Worm (Caenorhabditis elegans) whole organism, L4 larva: ENCODE results near the gene F52G3.8.
A peak's percentile ranks its signal among the peaks of the same experiment; 100 is the strongest.

Experiments
- F37D6.2 ChIP-seq: sonication (generic microtip); optimal IDR thresholded peaks from 2 replicates; lab custom pipeline; 2016; ENCODE audit warnings: mild to moderate bottlenecking, missing genetic modification characterization, missing compliant biosample characterization
- T26A8.4 ChIP-seq: fragments of 200-800 bp; sonication (Bioruptor generic); IDR thresholded peaks from 2 replicates; pipeline ENCODE4 v1.3.6; 2022; ENCODE audit warnings: missing genetic modification characterization, missing compliant biosample characterization
- Y105C5A.15 ChIP-seq: fragments of 200-800 bp; sonication (Bioruptor generic); IDR thresholded peaks from 2 replicates; pipeline ENCODE4 v1.3.6; 2022; ENCODE audit warnings: missing genetic modification characterization, missing compliant biosample characterization
- Y48G9A.11 ChIP-seq: fragments of 200-800 bp; sonication (Bioruptor generic); IDR thresholded peaks from 2 replicates; pipeline ENCODE4 v1.3.6; 2022; ENCODE audit warnings: missing genetic modification reagents, missing genetic modification characterization, missing compliant biosample characterization
- Y75B8A.6 ChIP-seq: fragments of 200-800 bp; sonication (Bioruptor generic); IDR thresholded peaks from 2 replicates; pipeline ENCODE4 v1.3.6; 2022; ENCODE audit warnings: missing genetic modification reagents, missing genetic modification characterization, missing compliant biosample characterization
- ZK337.2 ChIP-seq: fragments of 200-800 bp; sonication (Bioruptor generic); IDR thresholded peaks from 2 replicates; pipeline ENCODE4 v1.3.6; 2022; ENCODE audit warnings: missing genetic modification reagents, missing genetic modification characterization, missing compliant biosample characterization
- ZK546.5 ChIP-seq, 2 experiments: sonication (generic microtip); optimal IDR thresholded peaks; 2 replicates each; lab custom pipeline; 2017; ENCODE audit warnings: missing biosample characterization in 2 of 2, missing genetic modification characterization in 2 of 2
- aha-1 ChIP-seq: fragments of 150-350 bp; peaks from one replicate; lab custom pipeline; 2014; ENCODE audit warnings: missing biosample characterization, missing genetic modification characterization
- aly-2 ChIP-seq: sonication (generic microtip); optimal IDR thresholded peaks from 2 replicates; lab custom pipeline; 2018; ENCODE audit warnings: missing biosample characterization, missing genetic modification characterization
- ama-1 ChIP-seq: fragments of 150-350 bp; optimal IDR thresholded peaks from 2 replicates; lab custom pipeline; 2014; ENCODE audit warnings: inconsistent platforms, mixed read lengths
- arid-1 ChIP-seq: fragments of 200-800 bp; sonication (Bioruptor generic); conservative IDR thresholded peaks from 2 replicates; pipeline ENCODE4 v1.3.6; 2022; ENCODE audit warnings: missing genetic modification reagents, missing genetic modification characterization, missing compliant biosample characterization
- ceh-20 ChIP-seq: fragments of 200-800 bp; sonication (Bioruptor generic); IDR thresholded peaks from 2 replicates; pipeline ENCODE4 v1.3.6; 2022; ENCODE audit warnings: missing genetic modification reagents, missing genetic modification characterization, missing compliant biosample characterization
- ceh-32 ChIP-seq: sonication (generic microtip); optimal IDR thresholded peaks from 2 replicates; lab custom pipeline; 2016; ENCODE audit warnings: mild to moderate bottlenecking, missing genetic modification characterization, missing compliant biosample characterization; ENCODE audit not compliant: poor library complexity
- ceh-44 ChIP-seq: fragments of 200-800 bp; sonication (Bioruptor generic); IDR thresholded peaks from 2 replicates; pipeline ENCODE4 v1.3.6; 2022; ENCODE audit warnings: missing genetic modification reagents, missing genetic modification characterization, missing compliant biosample characterization
- ceh-82 ChIP-seq: sonication (generic microtip); optimal IDR thresholded peaks from 2 replicates; lab custom pipeline; 2017; ENCODE audit warnings: missing biosample characterization, missing genetic modification characterization
- ces-1 ChIP-seq: fragments of 150-350 bp; sonication (generic microtip); optimal IDR thresholded peaks from 4 replicates; lab custom pipeline; 2014; ENCODE audit warnings: missing biosample characterization, missing genetic modification reagents, missing genetic modification characterization
- daf-16 ChIP-seq, 3 experiments: sonication (generic microtip); optimal IDR thresholded peaks; 2 replicates each; lab custom pipeline; 2016 to 2017; ENCODE audit warnings: missing genetic modification characterization in 3 of 3, missing genetic modification reagents in 3 of 3, mild to moderate bottlenecking in 2 of 3, missing compliant biosample characterization in 2 of 3, missing biosample characterization in 1 of 3, moderate library complexity in 1 of 3
- dmd-6 ChIP-seq: fragments of 200-800 bp; sonication (Bioruptor generic); IDR thresholded peaks from 2 replicates; pipeline ENCODE4 v1.3.6; 2022; ENCODE audit warnings: missing genetic modification reagents, missing genetic modification characterization, missing compliant biosample characterization
- egl-27 ChIP-seq: sonication (generic microtip); optimal IDR thresholded peaks from 3 replicates; lab custom pipeline; 2017; ENCODE audit warnings: missing biosample characterization, missing genetic modification reagents, missing genetic modification characterization
- egl-43 ChIP-seq: fragments of 200-800 bp; sonication (Bioruptor generic); IDR thresholded peaks from 2 replicates; pipeline ENCODE4 v1.3.6; 2022; ENCODE audit warnings: missing genetic modification reagents, missing genetic modification characterization, missing compliant biosample characterization
- fkh-10 ChIP-seq: fragments of 150-350 bp; optimal IDR thresholded peaks from 2 replicates; lab custom pipeline; 2014; ENCODE audit warnings: missing biosample characterization, missing genetic modification reagents, missing genetic modification characterization
- fos-1 ChIP-seq: fragments of 150-350 bp; optimal IDR thresholded peaks from 2 replicates; lab custom pipeline; 2014; ENCODE audit warnings: missing biosample characterization, missing genetic modification characterization
- gei-8 ChIP-seq: fragments of 200-800 bp; sonication (Bioruptor generic); optimal IDR thresholded peaks from 2 replicates; lab custom pipeline; 2018; ENCODE audit warnings: mild to moderate bottlenecking, missing genetic modification characterization, missing compliant biosample characterization
- hif-1 ChIP-seq, 2 experiments: sonication (generic microtip); optimal IDR thresholded peaks; 2 replicates each; lab custom pipeline; 2016 to 2017; ENCODE audit warnings: missing compliant biosample characterization in 2 of 2, missing genetic modification characterization in 2 of 2, missing genetic modification reagents in 2 of 2, missing genotype in 2 of 2, mild to moderate bottlenecking in 1 of 2
- hlh-30 ChIP-seq: sonication (generic microtip); optimal IDR thresholded peaks from 2 replicates; lab custom pipeline; 2017; ENCODE audit warnings: antibody characterized with exemption, mild to moderate bottlenecking, missing genetic modification characterization, missing compliant biosample characterization; ENCODE audit not compliant: insufficient read depth
- hmg-1.1 ChIP-seq: fragments of 200-800 bp; sonication (Bioruptor generic); IDR thresholded peaks from 2 replicates; pipeline ENCODE4 v1.3.6; 2022; ENCODE audit warnings: missing genetic modification reagents, missing genetic modification characterization, missing compliant biosample characterization
- jun-1 ChIP-seq: fragments of 150-350 bp; optimal IDR thresholded peaks from 2 replicates; lab custom pipeline; 2014; ENCODE audit warnings: missing biosample characterization, missing genetic modification reagents, missing genetic modification characterization
- lin-15B ChIP-seq: fragments of 150-350 bp; sonication (generic microtip); optimal IDR thresholded peaks from 3 replicates; lab custom pipeline; 2014; ENCODE audit warnings: missing biosample characterization, missing genetic modification characterization
- lin-29 ChIP-seq: fragments of 200-800 bp; sonication (Bioruptor generic); IDR thresholded peaks from 2 replicates; pipeline ENCODE4 v1.3.6; 2022; ENCODE audit warnings: missing genetic modification reagents, missing genetic modification characterization, missing compliant biosample characterization
- lin-38 ChIP-seq: fragments of 200-800 bp; sonication (Bioruptor generic); IDR thresholded peaks from 2 replicates; pipeline ENCODE4 v1.3.6; 2022; ENCODE audit warnings: missing genetic modification reagents, missing genetic modification characterization, missing compliant biosample characterization
- lir-3 ChIP-seq: sonication (generic microtip); optimal IDR thresholded peaks from 2 replicates; lab custom pipeline; 2016; ENCODE audit warnings: mild to moderate bottlenecking, missing genetic modification characterization, missing compliant biosample characterization
- mdt-29 ChIP-seq: fragments of 200-800 bp; sonication (Bioruptor generic); IDR thresholded peaks from 2 replicates; pipeline ENCODE4 v1.3.6; 2022; ENCODE audit warnings: missing genetic modification reagents, missing genetic modification characterization, missing compliant biosample characterization
- mxl-2 ChIP-seq: fragments of 200-800 bp; sonication (Bioruptor generic); conservative IDR thresholded peaks from 2 replicates; pipeline ENCODE4 v1.3.6; 2022; ENCODE audit warnings: missing genetic modification reagents, missing genetic modification characterization, missing compliant biosample characterization
- nhr-10 ChIP-seq: fragments of 150-350 bp; optimal IDR thresholded peaks from 2 replicates; lab custom pipeline; 2014; ENCODE audit warnings: missing biosample characterization, missing genetic modification characterization
- nhr-25 ChIP-seq: sonication (generic microtip); optimal IDR thresholded peaks from 2 replicates; lab custom pipeline; 2017; ENCODE audit warnings: missing genetic modification characterization, mild to moderate bottlenecking, missing compliant biosample characterization, antibody characterized with exemption, moderate library complexity, borderline replicate concordance; ENCODE audit not compliant: insufficient read depth
- nhr-42 ChIP-seq: fragments of 200-800 bp; sonication (Bioruptor generic); IDR thresholded peaks from 2 replicates; pipeline ENCODE4 v1.3.6; 2022; ENCODE audit warnings: missing genetic modification characterization, missing compliant biosample characterization
- nhr-48 ChIP-seq: sonication (generic microtip); optimal IDR thresholded peaks from 2 replicates; lab custom pipeline; 2016; ENCODE audit warnings: mild to moderate bottlenecking, missing genetic modification characterization, missing compliant biosample characterization
- nhr-6 ChIP-seq: fragments of 150-350 bp; optimal IDR thresholded peaks from 2 replicates; lab custom pipeline; 2014; ENCODE audit warnings: missing biosample characterization, missing genetic modification characterization
- nhr-77 ChIP-seq: fragments of 150-350 bp; optimal IDR thresholded peaks from 2 replicates; lab custom pipeline; 2014; ENCODE audit warnings: missing biosample characterization, missing genetic modification characterization
- pqm-1 ChIP-seq: sonication (generic microtip); optimal IDR thresholded peaks from 2 replicates; lab custom pipeline; 2017; ENCODE audit warnings: missing biosample characterization, missing genetic modification characterization
- rbr-2 ChIP-seq: sonication (generic microtip); optimal IDR thresholded peaks from 2 replicates; lab custom pipeline; 2016; ENCODE audit warnings: missing genotype, missing genetic modification characterization, missing compliant biosample characterization
- sdz-12 ChIP-seq: fragments of 200-800 bp; sonication (Bioruptor generic); optimal IDR thresholded peaks from 2 replicates; lab custom pipeline; 2018; ENCODE audit warnings: mild to moderate bottlenecking, missing genetic modification characterization, missing compliant biosample characterization
- set-16 ChIP-seq: fragments of 200-800 bp; sonication (Bioruptor generic); IDR thresholded peaks from 2 replicates; pipeline ENCODE4 v1.3.6; 2022; ENCODE audit warnings: missing genetic modification reagents, missing genetic modification characterization, missing compliant biosample characterization
- snpc-1.2 ChIP-seq: fragments of 200-800 bp; sonication (Bioruptor generic); IDR thresholded peaks from 2 replicates; pipeline ENCODE4 v1.3.6; 2022; ENCODE audit warnings: missing genetic modification reagents, missing genetic modification characterization, missing compliant biosample characterization
- snpc-4 ChIP-seq: fragments of 150-350 bp; optimal IDR thresholded peaks from 2 replicates; lab custom pipeline; 2014; ENCODE audit warnings: missing biosample characterization, missing genetic modification characterization
- tra-1 ChIP-seq: fragments of 200-800 bp; sonication (Bioruptor generic); IDR thresholded peaks from 2 replicates; pipeline ENCODE4 v1.3.6; 2022; ENCODE audit warnings: missing genetic modification reagents, missing genetic modification characterization, missing compliant biosample characterization
- unc-39 ChIP-seq: sonication (generic microtip); optimal IDR thresholded peaks from 2 replicates; lab custom pipeline; 2017; ENCODE audit warnings: missing biosample characterization, missing genetic modification characterization
- unc-62 ChIP-seq, 3 experiments: fragments of 150-350 bp in 1 of 3; sonication (generic microtip); optimal IDR thresholded peaks in 2 of 3; peaks in 1 of 3; 1 replicate in 1 of 3; 2 replicates in 2 of 3; lab custom pipeline; 2014 to 2017; ENCODE audit warnings: missing biosample characterization in 3 of 3, missing genetic modification characterization in 3 of 3, missing genetic modification reagents in 3 of 3, missing genotype in 1 of 3
- zfp-2 ChIP-seq: sonication (generic microtip); optimal IDR thresholded peaks from 2 replicates; lab custom pipeline; 2016; ENCODE audit warnings: mild to moderate bottlenecking, missing genetic modification characterization, missing compliant biosample characterization
- zip-11 ChIP-seq: fragments of 200-800 bp; sonication (Bioruptor generic); IDR thresholded peaks from 2 replicates; pipeline ENCODE4 v1.3.6; 2022; ENCODE audit warnings: missing genetic modification characterization, missing compliant biosample characterization

The F52G3.8 gene

DNA sequence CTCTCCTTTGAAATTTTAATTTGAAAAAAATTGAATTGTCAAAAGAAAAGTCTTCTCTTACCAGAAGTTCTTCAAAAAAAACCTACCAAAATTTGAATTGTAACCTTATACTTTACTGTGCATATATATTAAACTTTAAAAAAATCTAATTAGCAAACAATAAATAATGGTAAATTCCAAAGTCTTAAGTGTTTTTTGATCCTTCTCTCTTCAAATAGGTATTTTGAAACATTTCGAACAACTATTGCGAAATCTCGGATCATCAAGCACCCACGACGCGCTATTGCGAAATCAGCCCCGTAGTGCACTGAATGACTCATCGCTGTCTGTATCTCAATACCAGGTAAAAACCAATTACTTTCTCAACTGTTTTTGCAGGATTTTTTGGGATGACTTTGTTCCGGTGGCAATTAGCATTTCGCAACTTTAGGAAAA lies 22.1 kb downstream of the F52G3.8 start (continued):
- TF ChIP-seq nhr-10, result peak; percentile 94
- TF ChIP-seq ZK337.2 (GFP tag; lab: Robert Waterston, UW), result peak; percentile 71
- TF ChIP-seq tra-1 (GFP tag; lab: Robert Waterston, UW), result 0 out of 2 replicates have a peak, but pooled peaks have one; percentile 61
- TF ChIP-seq egl-27 (tag; lab: Kevin White, UChicago), result no peak
- TF ChIP-seq aly-2 (tag; lab: Kevin White, UChicago), result no peak
- TF ChIP-seq pqm-1 (tag; lab: Kevin White, UChicago), result no peak
- no peak for TF ChIP-seq ceh-32 (tag; lab: Kevin White, UChicago)
- peak; percentile 99 for TF ChIP-seq ama-1 (lab: Kevin White, UChicago)
- TF ChIP-seq nhr-42, result peak; percentile 83
- TF ChIP-seq set-16 (GFP tag; lab: Robert Waterston, UW), result no peak
- TF ChIP-seq ces-1 (GFP tag; lab: Kevin White, UChicago), result no peak
- TF ChIP-seq aha-1 (tag; lab: Kevin White, UChicago), result peak; percentile 99
- no peak for TF ChIP-seq sdz-12 (GFP tag; lab: Kevin White, UChicago)
- peak; percentile 48 for TF ChIP-seq hmg-1.1 (GFP tag; lab: Robert Waterston, UW)
- TF ChIP-seq zfp-2 (tag; lab: Kevin White, UChicago), result no peak
- peak; percentile 80 for TF ChIP-seq egl-43 (GFP tag; lab: Robert Waterston, UW)
- TF ChIP-seq jun-1, result no peak
- peak; percentile 44 for TF ChIP-seq lin-29
- peak; percentile 70; the same call in 1 of the 2 replicates for TF ChIP-seq ceh-20
- TF ChIP-seq zip-11 (GFP tag; lab: Robert Waterston, UW), result peak; percentile 44; the same call in 1 of the 2 replicates
- peak; percentile 8 for TF ChIP-seq nhr-48 (tag; lab: Kevin White, UChicago)
- TF ChIP-seq mdt-29 (GFP tag; lab: Robert Waterston, UW), result peak; percentile 81
- peak; percentile 78 for TF ChIP-seq T26A8.4 (GFP tag; lab: Robert Waterston, UW)
- peak; percentile 65; the same call in 1 of the 2 replicates for TF ChIP-seq mxl-2 (GFP tag; lab: Robert Waterston, UW)
- TF ChIP-seq dmd-6 (GFP tag; lab: Robert Waterston, UW), result peak; percentile 45
- TF ChIP-seq unc-62 (GFP tag; optimal IDR thresholded peaks at IDR 0.05 in 1 of 2; lab: Kevin White, UChicago), result peak in 1 of 2 experiments; percentile 95
- no peak for TF ChIP-seq unc-62 (tag; optimal IDR thresholded peaks at IDR 0.05; lab: Kevin White, UChicago)
- TF ChIP-seq nhr-6, result peak; percentile 51
- no peak for TF ChIP-seq lir-3
- no peak for TF ChIP-seq daf-16 (GFP tag; optimal IDR thresholded peaks at IDR 0.05; lab: Kevin White, UChicago)
- TF ChIP-seq daf-16 (tag; optimal IDR thresholded peaks at IDR 0.05; lab: Kevin White, UChicago), result peak; percentile 12
- peak; percentile 39 for TF ChIP-seq hlh-30
- TF ChIP-seq nhr-25, result no peak
- peak in 1 of 2 experiments; percentile 42 for TF ChIP-seq ZK546.5 (tag; optimal IDR thresholded peaks at IDR 0.05; lab: Kevin White, UChicago)
- no peak for TF ChIP-seq rbr-2
- TF ChIP-seq hif-1 (tag; optimal IDR thresholded peaks at IDR 0.05; lab: Kevin White, UChicago), result peak in 1 of 2 experiments; percentile 84
- TF ChIP-seq lin-38 (GFP tag; lab: Robert Waterston, UW), result peak; percentile 42
- no peak for TF ChIP-seq Y105C5A.15
- TF ChIP-seq snpc-4 (tag; lab: Kevin White, UChicago), result no peak
- TF ChIP-seq fkh-10 (GFP tag; lab: Kevin White, UChicago), result no peak
- TF ChIP-seq ceh-82, result no peak
- TF ChIP-seq unc-39 (tag; lab: Kevin White, UChicago), result no peak
- TF ChIP-seq Y48G9A.11 (GFP tag; lab: Robert Waterston, UW), result peak; percentile 67
- TF ChIP-seq gei-8 (GFP tag; lab: Kevin White, UChicago), result no peak
- peak; percentile 85 for TF ChIP-seq snpc-1.2 (GFP tag; lab: Robert Waterston, UW)
- no peak for TF ChIP-seq lin-15B (tag; lab: Kevin White, UChicago)
- TF ChIP-seq fos-1 (tag; lab: Kevin White, UChicago), result no peak
- TF ChIP-seq ceh-44 (GFP tag; lab: Robert Waterston, UW), result peak; percentile 33; the same call in 1 of the 2 replicates
- peak; percentile 94 for TF ChIP-seq nhr-77
- no peak for TF ChIP-seq F37D6.2
- TF ChIP-seq Y75B8A.6 (GFP tag; lab: Robert Waterston, UW), result no peak; the same call in 1 of the 2 replicates
- peak; percentile 84 for TF ChIP-seq arid-1 (GFP tag; lab: Robert Waterston, UW)
